Worm (Caenorhabditis elegans) whole organism, late embryonic: ENCODE measurements around the gene C53A3.3.

Experiments used
- F13H6.1 ChIP-seq: sonication (generic microtip); optimal IDR thresholded peaks from 2 replicates; lab custom pipeline; 2016; ENCODE audit warnings: missing genetic modification characterization, missing compliant biosample characterization
- ama-1 ChIP-seq: fragments of 150-350 bp; optimal IDR thresholded peaks from 2 replicates; lab custom pipeline; 2014
- elt-2 ChIP-seq: sonication (generic microtip); optimal IDR thresholded peaks from 2 replicates; lab custom pipeline; 2016; ENCODE audit warnings: missing genetic modification reagents, missing genetic modification characterization, missing compliant biosample characterization
- fkh-10 ChIP-seq: fragments of 150-350 bp; optimal IDR thresholded peaks from 2 replicates; lab custom pipeline; 2014; ENCODE audit warnings: missing biosample characterization, missing genetic modification reagents, missing genetic modification characterization

- TF ChIP-seq ama-1 (lab: Kevin White, UChicago) (no peak), F13H6.1 (tag; lab: Kevin White, UChicago) (no peak), fkh-10 (no peak), elt-2 (no peak)
Measured at ce11 chrV:5769999-5770398, 13.7 kb downstream of the C53A3.3 start.
